Worm (Caenorhabditis elegans): ENCODE data around the gene lin-14.

Gene lin-14

DNA sequence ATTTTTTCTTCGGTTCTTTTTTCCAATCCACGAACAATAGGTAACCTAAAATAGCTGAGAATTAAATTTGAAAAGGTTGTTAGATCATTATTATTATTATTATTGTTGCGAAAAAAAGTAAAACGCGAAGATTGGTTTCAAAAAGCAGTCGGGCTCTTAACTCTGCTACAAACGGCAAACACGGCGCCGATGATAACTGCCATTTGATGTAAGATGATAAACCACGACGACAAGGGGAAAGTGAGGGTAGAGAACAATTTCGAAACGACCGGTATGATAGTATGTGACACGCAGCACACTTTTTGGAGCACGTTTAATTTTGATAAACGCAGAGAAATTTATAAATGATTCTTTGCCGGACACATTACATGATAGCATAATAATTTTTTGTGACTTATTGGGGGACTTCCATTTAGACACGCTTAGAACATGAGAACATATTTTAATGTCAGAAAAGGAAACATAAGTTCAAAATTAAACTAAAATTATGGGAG lies 53.7 kb downstream of the lin-14 start, which contains the start of gene hpo-34 (continued):
- TF ChIP-seq ceh-44 (GFP tag; IDR thresholded peaks at IDR 0.05) (no peak), mdt-29 (GFP tag; IDR thresholded peaks at IDR 0.05) (no peak), gei-8 (GFP tag; optimal IDR thresholded peaks at IDR 0.05) (no peak), tra-1 (GFP tag; IDR thresholded peaks at IDR 0.05) (no peak), zfp-3 (GFP tag; conservative IDR thresholded peaks at IDR 0.05) (no peak), lsy-2 (tag; optimal IDR thresholded peaks at IDR 0.05) (peak in 1 of 2 experiments; percentile 39), nhr-11 (tag; optimal IDR thresholded peaks at IDR 0.05) (no peak), pqm-1 (tag; optimal IDR thresholded peaks at IDR 0.05) (peak; percentile 91), madf-9 (GFP tag; conservative IDR thresholded peaks at IDR 0.05) (no peak), lin-29 (GFP tag; IDR thresholded peaks at IDR 0.05) (no peak), ZK337.2 (GFP tag; IDR thresholded peaks at IDR 0.05) (no peak), spr-1 (tag; optimal IDR thresholded peaks at IDR 0.05) (no peak), nhr-10 (tag; optimal IDR thresholded peaks at IDR 0.05) (no peak), lin-1 (GFP tag; IDR thresholded peaks at IDR 0.05) (no peak), Y48G9A.11 (GFP tag; IDR thresholded peaks at IDR 0.05) (no peak), zip-2 (tag; optimal IDR thresholded peaks at IDR 0.05) (no peak), lim-7 (GFP tag; IDR thresholded peaks at IDR 0.05) (no peak), set-16 (GFP tag; IDR thresholded peaks at IDR 0.05) (no peak), Y75B8A.6 (GFP tag; IDR thresholded peaks at IDR 0.05) (no peak)

DNA sequence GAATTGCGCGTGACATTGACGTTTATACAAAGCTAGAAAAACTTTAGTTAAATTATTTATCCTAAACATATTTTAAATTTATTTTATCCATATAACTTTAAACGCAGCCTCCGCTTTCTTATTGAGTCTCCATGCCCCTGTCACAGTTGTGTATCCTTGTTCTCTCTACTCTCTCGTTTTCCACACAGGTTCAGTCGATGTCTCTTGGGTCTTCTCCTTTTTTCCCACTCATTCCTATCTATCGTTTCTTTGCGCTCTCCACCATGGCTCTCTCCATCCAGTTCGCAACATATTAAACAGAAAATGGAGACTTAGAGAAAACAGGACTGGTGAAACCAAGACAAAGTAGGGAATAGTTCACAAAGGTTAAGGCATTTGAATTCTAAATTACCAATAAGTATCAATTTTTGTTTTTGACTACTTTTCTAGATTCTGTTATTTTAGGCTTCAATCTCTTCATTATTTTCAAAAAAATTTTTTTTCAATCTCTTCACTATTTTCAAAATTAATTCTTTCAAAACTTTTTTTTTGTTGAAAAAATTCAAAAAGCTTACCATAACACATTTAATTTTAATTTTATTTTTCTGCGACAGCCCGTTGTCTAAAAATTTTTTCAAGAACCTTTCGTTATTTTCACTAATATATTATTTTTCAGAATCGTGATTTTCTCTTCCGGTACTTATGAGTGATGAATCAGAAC lies 56.8 kb downstream of the lin-14 start, which contains the start of gene sdc-2:
TSS of gene sdc-2 (plus strand) at position 650 of the 700 bp plus-strand sequence.
- TF ChIP-seq pha-4 (GFP tag; IDR thresholded peaks at IDR 0.05) = no peak; the same call in none of the 2 replicates
- peak; percentile 83 for TF ChIP-seq pha-4 (tag; optimal IDR thresholded peaks at IDR 0.05)
- peak in 1 of 2 experiments; percentile 98 for TF ChIP-seq unc-62 (GFP tag; optimal IDR thresholded peaks at IDR 0.05 in 1 of 2)
- TF ChIP-seq unc-62 (tag; optimal IDR thresholded peaks at IDR 0.05) = no peak
- peak; percentile 97 for TF ChIP-seq mep-1 (tag; optimal IDR thresholded peaks at IDR 0.05)
- TF ChIP-seq ceh-32 (tag; optimal IDR thresholded peaks at IDR 0.05; ENCODE audit: poor library complexity) = no peak
- TF ChIP-seq nhr-48 (tag; optimal IDR thresholded peaks at IDR 0.05) = no peak
- TF ChIP-seq vab-7 (GFP tag; IDR thresholded peaks at IDR 0.05) = peak; percentile 53; the same call in 1 of the 2 replicates
- peak; percentile 87 for TF ChIP-seq hlh-11 (tag; optimal IDR thresholded peaks at IDR 0.05)
- peak in 1 of 2 experiments; percentile 55 for TF ChIP-seq lsy-2 (tag; optimal IDR thresholded peaks at IDR 0.05)
- no peak for TF ChIP-seq ztf-7 (tag; optimal IDR thresholded peaks at IDR 0.05)
- no peak for TF ChIP-seq mxl-2 (GFP tag; conservative IDR thresholded peaks at IDR 0.05)
- peak; percentile 66 for TF ChIP-seq ceh-20 (GFP tag; IDR thresholded peaks at IDR 0.05)
- no peak for TF ChIP-seq Y105C5A.15 (GFP tag; IDR thresholded peaks at IDR 0.05)
- no peak for TF ChIP-seq skn-1 (tag; optimal IDR thresholded peaks at IDR 0.05)
- TF ChIP-seq lin-13 (GFP tag; optimal IDR thresholded peaks at IDR 0.05) = peak; percentile 79
- TF ChIP-seq dmd-6 (GFP tag; IDR thresholded peaks at IDR 0.05) = peak; percentile 68
- peak; percentile 80 for TF ChIP-seq nhr-6 (tag; optimal IDR thresholded peaks at IDR 0.05)
- TF ChIP-seq egl-27 (tag; optimal IDR thresholded peaks at IDR 0.05) = no peak
- no peak for TF ChIP-seq tag-97 (GFP tag; IDR thresholded peaks at IDR 0.05)
- TF ChIP-seq daf-16 (GFP tag; optimal IDR thresholded peaks at IDR 0.05) = peak in 1 of 2 experiments; percentile 82
- TF ChIP-seq daf-16 (tag; optimal IDR thresholded peaks at IDR 0.05) = peak; percentile 87
- TF ChIP-seq mxl-3 (GFP tag; optimal IDR thresholded peaks at IDR 0.05) = peak; percentile 57
- no peak for TF ChIP-seq ZK546.5 (tag; optimal IDR thresholded peaks at IDR 0.05)
- TF ChIP-seq R02D3.7 (tag; optimal IDR thresholded peaks at IDR 0.05) = no peak
- TF ChIP-seq zfp-2 (tag; optimal IDR thresholded peaks at IDR 0.05) = no peak
- peak; percentile 97 for TF ChIP-seq aha-1 (tag)
- peak; percentile 83 for TF ChIP-seq nhr-28 (tag; optimal IDR thresholded peaks at IDR 0.05)
- TF ChIP-seq ceh-62 (tag; optimal IDR thresholded peaks at IDR 0.05) = no peak
- TF ChIP-seq lim-7 (GFP tag; IDR thresholded peaks at IDR 0.05) = no peak
- TF ChIP-seq zfp-3 (GFP tag; conservative IDR thresholded peaks at IDR 0.05) = no peak
- TF ChIP-seq ceh-28 (tag; optimal IDR thresholded peaks at IDR 0.05) = peak; percentile 17
- peak; percentile 50; the same call in 1 of the 2 replicates for TF ChIP-seq php-3 (GFP tag; IDR thresholded peaks at IDR 0.05)
- no peak for TF ChIP-seq aly-2 (tag; optimal IDR thresholded peaks at IDR 0.05)
- no peak for TF ChIP-seq madf-5 (GFP tag; IDR thresholded peaks at IDR 0.05)

Measured in whole organism, L4 larva.